Worm (Caenorhabditis elegans) whole organism, early embryonic: ENCODE measurements around the gene rde-11.

Source experiments
- B0310.2 ChIP-seq: sonication (generic microtip); optimal IDR thresholded peaks from 2 replicates; lab custom pipeline; 2016; ENCODE audit warnings: mild to moderate bottlenecking, missing genetic modification characterization, missing compliant biosample characterization
- F13C5.2 ChIP-seq: sonication (generic microtip); optimal IDR thresholded peaks from 2 replicates; lab custom pipeline; 2017; ENCODE audit warnings: mild to moderate bottlenecking, missing genetic modification characterization, inconsistent platforms, missing compliant biosample characterization
- aly-1 ChIP-seq: sonication (generic microtip); optimal IDR thresholded peaks from 2 replicates; lab custom pipeline; 2016; ENCODE audit warnings: missing genetic modification characterization, missing compliant biosample characterization
- ama-1 ChIP-seq: fragments of 150-350 bp; optimal IDR thresholded peaks from 2 replicates; lab custom pipeline; 2014
- ceh-13 ChIP-seq: fragments of 200-800 bp; sonication (Bioruptor generic); optimal IDR thresholded peaks from 2 replicates; lab custom pipeline; 2018; ENCODE audit warnings: mild to moderate bottlenecking, missing genetic modification characterization, missing compliant biosample characterization
- ets-7 ChIP-seq: sonication (generic microtip); optimal IDR thresholded peaks from 2 replicates; lab custom pipeline; 2016; ENCODE audit warnings: missing genotype, missing genetic modification characterization, missing compliant biosample characterization
- flt-1 ChIP-seq: fragments of 200-800 bp; sonication (Bioruptor generic); IDR thresholded peaks from 2 replicates; pipeline ENCODE4 v1.3.6; 2022; ENCODE audit warnings: missing genetic modification characterization, missing compliant biosample characterization
- hmbx-1 ChIP-seq: sonication (generic microtip); optimal IDR thresholded peaks from 2 replicates; lab custom pipeline; 2016; ENCODE audit warnings: mild to moderate bottlenecking, missing genetic modification characterization, missing compliant biosample characterization
- hmg-4 ChIP-seq: fragments of 200-800 bp; sonication (Bioruptor generic); optimal IDR thresholded peaks from 2 replicates; lab custom pipeline; 2018; ENCODE audit warnings: mild to moderate bottlenecking, missing genetic modification characterization, missing compliant biosample characterization
- pes-1 ChIP-seq: fragments of 200-800 bp; sonication (Bioruptor generic); IDR thresholded peaks from 2 replicates; pipeline ENCODE4 v1.3.6; 2022; ENCODE audit warnings: missing genetic modification reagents, missing genetic modification characterization, missing compliant biosample characterization
- scrt-1 ChIP-seq: fragments of 200-800 bp; sonication (Bioruptor generic); IDR thresholded peaks from 2 replicates; pipeline ENCODE4 v1.3.6; 2022; ENCODE audit warnings: missing genetic modification characterization, missing compliant biosample characterization
- tbx-11 ChIP-seq: fragments of 200-800 bp; sonication (Bioruptor generic); IDR thresholded peaks from 2 replicates; pipeline ENCODE4 v1.3.6; 2022; ENCODE audit warnings: missing genetic modification characterization, missing compliant biosample characterization
- tbx-37 ChIP-seq: fragments of 200-800 bp; sonication (Bioruptor generic); conservative IDR thresholded peaks from 2 replicates; pipeline ENCODE4 v1.3.6; 2022; ENCODE audit warnings: missing genetic modification reagents, missing genetic modification characterization, missing compliant biosample characterization
- tra-4 ChIP-seq: sonication (generic microtip); optimal IDR thresholded peaks from 2 replicates; lab custom pipeline; 2017; ENCODE audit warnings: missing genetic modification characterization, missing compliant biosample characterization

DNA sequence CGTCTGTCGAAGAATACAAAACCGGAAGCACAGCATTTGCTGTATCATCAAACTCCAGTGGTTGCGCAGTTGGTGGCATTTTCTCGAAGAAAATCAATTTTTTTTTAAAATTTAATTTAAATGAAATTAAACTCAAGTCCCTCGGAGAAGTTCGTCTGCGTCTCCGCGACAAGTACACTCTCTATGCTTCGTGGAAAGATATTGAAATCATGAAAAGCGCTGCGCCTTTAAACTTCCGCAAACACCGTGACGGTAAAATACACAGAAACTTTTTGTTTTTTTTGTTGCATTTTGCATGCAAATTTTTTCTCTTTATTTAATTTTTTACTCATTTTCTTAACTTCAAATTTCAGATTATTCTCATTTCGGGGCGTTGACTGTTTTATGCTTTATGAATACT is 6.3 kb upstream of the rde-11 start, which contains the start of the genes dli-1, tin-9.2 and exos-4.1:
- TF ChIP-seq flt-1 (GFP tag; lab: Robert Waterston, UW): no peak
- TF ChIP-seq tbx-37 (GFP tag; lab: Robert Waterston, UW): no peak
- TF ChIP-seq B0310.2 (tag; lab: Kevin White, UChicago): no peak
- no peak for TF ChIP-seq tra-4
- TF ChIP-seq ets-7 (tag; lab: Kevin White, UChicago): no peak
- TF ChIP-seq ama-1: no peak
- TF ChIP-seq hmg-4 (GFP tag; lab: Kevin White, UChicago): no peak
- no peak for TF ChIP-seq ceh-13 (GFP tag; lab: Kevin White, UChicago)
- TF ChIP-seq hmbx-1 (tag; lab: Kevin White, UChicago): no peak
- no peak for TF ChIP-seq tbx-11 (GFP tag; lab: Robert Waterston, UW)
- TF ChIP-seq F13C5.2 (tag; lab: Kevin White, UChicago): peak; percentile 41
- no peak for TF ChIP-seq pes-1 (GFP tag; lab: Robert Waterston, UW)
- no peak for TF ChIP-seq aly-1 (tag; lab: Kevin White, UChicago)
- no peak for TF ChIP-seq scrt-1 (GFP tag; lab: Robert Waterston, UW)
